Worm (Caenorhabditis elegans): Measurements from ENCODE around the gene F46B3.9.

- TF ChIP-seq T20F7.1 (GFP tag; optimal IDR thresholded peaks at IDR 0.05) (no peak), mdl-1 (tag; optimal IDR thresholded peaks at IDR 0.05) (no peak), hif-1 (tag; optimal IDR thresholded peaks at IDR 0.05) (no peak), nhr-42 (GFP tag; IDR thresholded peaks at IDR 0.05) (no peak), daf-19 (GFP tag; conservative IDR thresholded peaks at IDR 0.05) (no peak), hlh-11 (tag; optimal IDR thresholded peaks at IDR 0.05) (no peak), egl-27 (tag; optimal IDR thresholded peaks at IDR 0.05) (no peak), unc-39 (tag; optimal IDR thresholded peaks at IDR 0.05) (no peak)
Observed at ce11 chrV:20656626-20657025, 30.7 kb upstream of the F46B3.9 start.

All from whole organism, L4 larva.